Worm (Caenorhabditis elegans) whole organism, L2 larva: ENCODE data around the gene tbg-1.

Experiments used
- C34F6.9 ChIP-seq: fragments of 150-350 bp; optimal IDR thresholded peaks from 2 replicates; lab custom pipeline; 2014; ENCODE audit warnings: missing biosample characterization, missing genetic modification characterization
- F13H6.1 ChIP-seq: sonication (generic microtip); optimal IDR thresholded peaks from 2 replicates; lab custom pipeline; 2016; ENCODE audit warnings: missing genetic modification characterization, missing compliant biosample characterization
- R02D3.7 ChIP-seq: fragments of 150-350 bp; optimal IDR thresholded peaks from 2 replicates; lab custom pipeline; 2014; ENCODE audit warnings: missing biosample characterization, missing genetic modification characterization
- Y55F3AM.14 ChIP-seq: fragments of 200-800 bp; sonication (Bioruptor generic); optimal IDR thresholded peaks from 2 replicates; lab custom pipeline; 2018; ENCODE audit warnings: mild to moderate bottlenecking, missing genetic modification characterization, missing compliant biosample characterization
- ZK546.5 ChIP-seq: sonication (generic microtip); optimal IDR thresholded peaks from 2 replicates; lab custom pipeline; 2017; ENCODE audit warnings: missing biosample characterization, missing genetic modification characterization
- alr-1 ChIP-seq: fragments of 150-350 bp; optimal IDR thresholded peaks from 2 replicates; lab custom pipeline; 2014; ENCODE audit warnings: missing biosample characterization, missing genetic modification characterization
- aly-2 ChIP-seq: fragments of 150-350 bp; optimal IDR thresholded peaks from 2 replicates; lab custom pipeline; 2014; ENCODE audit warnings: missing biosample characterization, missing genetic modification characterization
- ama-1 ChIP-seq: fragments of 150-350 bp; optimal IDR thresholded peaks from 2 replicates; lab custom pipeline; 2018; ENCODE audit warnings: inconsistent platforms
- blmp-1 ChIP-seq: sonication (generic microtip); optimal IDR thresholded peaks from 2 replicates; lab custom pipeline; 2017; ENCODE audit warnings: missing genetic modification characterization, mild to moderate bottlenecking, missing compliant biosample characterization, antibody characterized with exemption, moderate library complexity; ENCODE audit not compliant: insufficient read depth
- ceh-16 ChIP-seq: fragments of 150-350 bp; optimal IDR thresholded peaks from 2 replicates; lab custom pipeline; 2014; ENCODE audit warnings: missing biosample characterization, missing genetic modification characterization
- ceh-82 ChIP-seq: fragments of 150-350 bp; optimal IDR thresholded peaks from 2 replicates; lab custom pipeline; 2014; ENCODE audit warnings: missing biosample characterization, missing genetic modification characterization
- crh-2 ChIP-seq: sonication (generic microtip); optimal IDR thresholded peaks from 2 replicates; lab custom pipeline; 2017; ENCODE audit warnings: missing biosample characterization, missing genetic modification characterization
- dmd-4 ChIP-seq: sonication (generic microtip); optimal IDR thresholded peaks from 2 replicates; lab custom pipeline; 2017; ENCODE audit warnings: missing biosample characterization, missing genetic modification characterization
- egl-27 ChIP-seq: sonication (generic microtip); optimal IDR thresholded peaks from 3 replicates; lab custom pipeline; 2017; ENCODE audit warnings: missing biosample characterization, missing genetic modification reagents, missing genetic modification characterization
- fos-1 ChIP-seq: fragments of 150-350 bp; optimal IDR thresholded peaks from 2 replicates; lab custom pipeline; 2014; ENCODE audit warnings: missing biosample characterization, missing genetic modification characterization
- gmeb-1 ChIP-seq: fragments of 150-350 bp; optimal IDR thresholded peaks from 2 replicates; lab custom pipeline; 2014; ENCODE audit warnings: missing biosample characterization, missing genetic modification characterization
- lin-11 ChIP-seq: fragments of 150-350 bp; sonication (generic microtip); optimal IDR thresholded peaks from 2 replicates; lab custom pipeline; 2014; ENCODE audit warnings: missing biosample characterization, missing genetic modification characterization, inconsistent platforms, mixed read lengths
- lin-13 ChIP-seq: fragments of 150-350 bp; optimal IDR thresholded peaks from 2 replicates; lab custom pipeline; 2014; ENCODE audit warnings: missing biosample characterization, missing genetic modification reagents, missing genetic modification characterization
- lsy-2 ChIP-seq, 2 experiments: fragments of 150-350 bp in 1 of 2; sonication (generic microtip) in 1 of 2; optimal IDR thresholded peaks; 2 replicates each; lab custom pipeline; 2014 to 2017; ENCODE audit warnings: missing biosample characterization in 2 of 2, missing genetic modification characterization in 2 of 2
- mab-5 ChIP-seq: fragments of 150-350 bp; optimal IDR thresholded peaks from 2 replicates; lab custom pipeline; 2014; ENCODE audit warnings: missing biosample characterization, missing genetic modification characterization
- mdl-1 ChIP-seq, 2 experiments: fragments of 150-350 bp in 1 of 2; sonication (generic microtip) in 1 of 2; optimal IDR thresholded peaks; 2 replicates each; lab custom pipeline; 2017; ENCODE audit warnings: missing biosample characterization in 2 of 2, missing genetic modification characterization in 2 of 2
- nhr-10 ChIP-seq: sonication (generic microtip); optimal IDR thresholded peaks from 2 replicates; lab custom pipeline; 2017; ENCODE audit warnings: missing biosample characterization, missing genetic modification characterization
- nhr-11 ChIP-seq: fragments of 150-350 bp; optimal IDR thresholded peaks from 2 replicates; lab custom pipeline; 2014; ENCODE audit warnings: missing biosample characterization, missing genetic modification characterization
- nhr-12 ChIP-seq: fragments of 150-350 bp; optimal IDR thresholded peaks from 2 replicates; lab custom pipeline; 2014; ENCODE audit warnings: missing biosample characterization, missing genetic modification characterization
- nhr-129 ChIP-seq: fragments of 150-350 bp; optimal IDR thresholded peaks from 2 replicates; lab custom pipeline; 2014; ENCODE audit warnings: missing biosample characterization, missing genetic modification characterization
- nhr-21 ChIP-seq: fragments of 150-350 bp; optimal IDR thresholded peaks from 2 replicates; lab custom pipeline; 2014; ENCODE audit warnings: missing biosample characterization, missing genetic modification characterization
- nhr-23 ChIP-seq: fragments of 150-350 bp; optimal IDR thresholded peaks from 2 replicates; lab custom pipeline; 2014; ENCODE audit warnings: missing biosample characterization, missing genetic modification reagents, missing genetic modification characterization
- nhr-237 ChIP-seq: fragments of 150-350 bp; optimal IDR thresholded peaks from 2 replicates; lab custom pipeline; 2014; ENCODE audit warnings: missing biosample characterization, missing genetic modification characterization
- nhr-25 ChIP-seq: fragments of 150-350 bp; sonication (generic microtip); optimal IDR thresholded peaks from 3 replicates; lab custom pipeline; 2014; ENCODE audit warnings: missing biosample characterization, missing genetic modification characterization
- nhr-6 ChIP-seq: fragments of 150-350 bp; optimal IDR thresholded peaks from 2 replicates; lab custom pipeline; 2014; ENCODE audit warnings: missing biosample characterization, missing genetic modification characterization
- peb-1 ChIP-seq: fragments of 150-350 bp; optimal IDR thresholded peaks from 2 replicates; lab custom pipeline; 2014; ENCODE audit warnings: missing biosample characterization, missing genetic modification characterization
- sem-4 ChIP-seq: fragments of 150-350 bp; optimal IDR thresholded peaks from 2 replicates; lab custom pipeline; 2014; ENCODE audit warnings: missing biosample characterization, missing genetic modification reagents, missing genetic modification characterization
- skn-1 ChIP-seq: sonication (generic microtip); optimal IDR thresholded peaks from 2 replicates; lab custom pipeline; 2017; ENCODE audit warnings: missing biosample characterization, missing genetic modification characterization
- sma-3 ChIP-seq: sonication (generic microtip); optimal IDR thresholded peaks from 2 replicates; lab custom pipeline; 2016; ENCODE audit warnings: missing genetic modification reagents, missing genetic modification characterization, missing compliant biosample characterization
- sma-9 ChIP-seq, 2 experiments: fragments of 150-350 bp in 1 of 2; sonication (generic microtip) in 1 of 2; optimal IDR thresholded peaks; 2 replicates each; lab custom pipeline; 2014 to 2016; ENCODE audit warnings: missing genetic modification characterization in 2 of 2, mild to moderate bottlenecking in 1 of 2, missing biosample characterization in 1 of 2, missing compliant biosample characterization in 1 of 2, missing genetic modification reagents in 1 of 2, moderate library complexity in 1 of 2
- snpc-4 ChIP-seq: fragments of 150-350 bp; optimal IDR thresholded peaks from 2 replicates; lab custom pipeline; 2014; ENCODE audit warnings: missing biosample characterization, missing genetic modification characterization
- unc-39 ChIP-seq: fragments of 150-350 bp; optimal IDR thresholded peaks from 2 replicates; lab custom pipeline; 2014; ENCODE audit warnings: missing biosample characterization, missing genetic modification characterization
- unc-55 ChIP-seq: fragments of 150-350 bp; sonication (generic microtip); optimal IDR thresholded peaks from 3 replicates; lab custom pipeline; 2014; ENCODE audit warnings: missing biosample characterization, missing genetic modification reagents, missing genetic modification characterization
- unc-62 ChIP-seq: fragments of 150-350 bp; optimal IDR thresholded peaks from 2 replicates; lab custom pipeline; 2014; ENCODE audit warnings: missing biosample characterization, missing genetic modification reagents, missing genetic modification characterization
- zag-1 ChIP-seq: fragments of 150-350 bp; optimal IDR thresholded peaks from 2 replicates; lab custom pipeline; 2014; ENCODE audit warnings: missing biosample characterization, missing genetic modification characterization
- ztf-1 ChIP-seq: fragments of 200-800 bp; sonication (Bioruptor generic); conservative IDR thresholded peaks from 2 replicates; pipeline ENCODE4 v1.3.6; 2022; ENCODE audit warnings: missing genetic modification characterization, missing compliant biosample characterization
- ztf-11 ChIP-seq: sonication (generic microtip); optimal IDR thresholded peaks from 2 replicates; lab custom pipeline; 2017; ENCODE audit warnings: missing biosample characterization, missing genetic modification characterization
- ztf-4 ChIP-seq: fragments of 150-350 bp; optimal IDR thresholded peaks from 2 replicates; lab custom pipeline; 2014; ENCODE audit warnings: missing biosample characterization, missing genetic modification characterization

tbg-1 gene

ce11 chrIII:9629054-9629453 lies at the start of gene tbg-1:
Gene tbg-1, minus strand, starts transcription at chrIII:9629154.
- no peak for TF ChIP-seq sma-3 (GFP tag; lab: Kevin White, UChicago)
- no peak for TF ChIP-seq fos-1 (tag; lab: Kevin White, UChicago)
- no peak for TF ChIP-seq crh-2 (tag; lab: Kevin White, UChicago)
- no peak for TF ChIP-seq nhr-129 (tag; lab: Kevin White, UChicago)
- TF ChIP-seq C34F6.9 (tag; lab: Kevin White, UChicago) = no peak
- no peak for TF ChIP-seq nhr-237
- no peak for TF ChIP-seq nhr-25 (tag; lab: Kevin White, UChicago)
- no peak for TF ChIP-seq lsy-2 (tag; optimal IDR thresholded peaks at IDR 0.05; lab: Kevin White, UChicago)
- TF ChIP-seq unc-55 (GFP tag; lab: Kevin White, UChicago) = no peak
- TF ChIP-seq ceh-82 (tag; lab: Kevin White, UChicago) = no peak
- no peak for TF ChIP-seq nhr-23 (tag; lab: Kevin White, UChicago)
- no peak for TF ChIP-seq ztf-4 (tag; lab: Kevin White, UChicago)
- no peak for TF ChIP-seq nhr-11
- no peak for TF ChIP-seq unc-62 (GFP tag; lab: Kevin White, UChicago)
- TF ChIP-seq lin-13 = no peak
- no peak for TF ChIP-seq ama-1 (lab: Kevin White, UChicago)
- no peak for TF ChIP-seq aly-2
- TF ChIP-seq ZK546.5 = no peak
- TF ChIP-seq snpc-4 = no peak
- no peak for TF ChIP-seq gmeb-1 (tag; lab: Kevin White, UChicago)
- TF ChIP-seq, all 48 proteins: peak for 0

- TF ChIP-seq ama-1 (lab: Kevin White, UChicago) (no peak), ZK546.5 (no peak), blmp-1 (tag; lab: Kevin White, UChicago) (no peak), unc-62 (GFP tag; lab: Kevin White, UChicago) (no peak), ceh-82 (tag; lab: Kevin White, UChicago) (no peak), Y55F3AM.14 (GFP tag; lab: Kevin White, UChicago) (no peak)
Measured at ce11 chrIII:9669546-9669945, 40.6 kb upstream of the tbg-1 start.

ce11 chrIII:9667591-9668265 lies 38.8 kb upstream of the tbg-1 start, which contains the start of gene C07A9.9:
Gene C07A9.9, minus strand, starts transcription at chrIII:9667641.
- TF ChIP-seq unc-55 (GFP tag; lab: Kevin White, UChicago) (peak; percentile 54), ztf-11 (tag; lab: Kevin White, UChicago) (no peak), nhr-237 (peak; percentile 10), skn-1 (peak; percentile 18), crh-2 (tag; lab: Kevin White, UChicago) (peak; percentile 51), lin-13 (peak; percentile 29), nhr-12 (tag; lab: Kevin White, UChicago) (no peak), F13H6.1 (peak; percentile 84), sma-9 (GFP tag; optimal IDR thresholded peaks at IDR 0.05; lab: Kevin White, UChicago) (peak; percentile 75), sma-9 (tag; optimal IDR thresholded peaks at IDR 0.05; lab: Kevin White, UChicago) (no peak), ZK546.5 (peak; percentile 9), R02D3.7 (tag; lab: Kevin White, UChicago) (no peak), sem-4 (peak; percentile 13), ceh-16 (tag; lab: Kevin White, UChicago) (peak; percentile 54), dmd-4 (tag; lab: Kevin White, UChicago) (no peak), blmp-1 (tag; lab: Kevin White, UChicago) (peak; percentile 68), mdl-1 (tag; optimal IDR thresholded peaks at IDR 0.05; lab: Kevin White, UChicago) (peak; percentile 33 to 55), fos-1 (tag; lab: Kevin White, UChicago) (peak; percentile 60), lin-11 (tag; lab: Kevin White, UChicago) (peak; percentile 43), mab-5 (peak; percentile 36), C34F6.9 (tag; lab: Kevin White, UChicago) (peak; percentile 69), nhr-6 (tag; lab: Kevin White, UChicago) (no peak), nhr-21 (tag; lab: Kevin White, UChicago) (peak; percentile 73), alr-1 (tag; lab: Kevin White, UChicago) (no peak), lsy-2 (tag; optimal IDR thresholded peaks at IDR 0.05; lab: Kevin White, UChicago) (peak; percentile 26 to 54), zag-1 (peak; percentile 88), nhr-25 (tag; lab: Kevin White, UChicago) (peak; percentile 61), peb-1 (no peak), gmeb-1 (tag; lab: Kevin White, UChicago) (peak; percentile 41), nhr-129 (tag; lab: Kevin White, UChicago) (peak; percentile 80), unc-39 (tag; lab: Kevin White, UChicago) (no peak), nhr-10 (tag; lab: Kevin White, UChicago) (no peak), egl-27 (peak; percentile 79), ztf-1 (GFP tag; lab: Robert Waterston, UW) (no peak), sma-3 (GFP tag; lab: Kevin White, UChicago) (peak; percentile 51), Y55F3AM.14 (GFP tag; lab: Kevin White, UChicago) (peak; percentile 41), snpc-4 (peak; percentile 52)
